Fruit fly (Drosophila melanogaster) whole organism, embryonic: ENCODE measurements around the gene CG1024.

Source experiments
- Adf1 ChIP-seq: fragments of 200-800 bp; sonication (Bioruptor generic); IDR thresholded peaks from 2 replicates; pipeline ENCODE4 v1.3.6; 2022; ENCODE audit warnings: missing biosample characterization, missing genetic modification characterization
- B-H1 ChIP-seq: fragments of 200-800 bp; sonication (Bioruptor generic); IDR thresholded peaks from 3 replicates; pipeline ENCODE4 v1.3.6; 2022; ENCODE audit warnings: missing biosample characterization, missing genetic modification characterization
- Bgb ChIP-seq: fragments of 200-800 bp; sonication (Bioruptor generic); IDR thresholded peaks from 2 replicates; pipeline ENCODE4 v1.3.6; 2022; ENCODE audit warnings: missing biosample characterization, missing genetic modification characterization; ENCODE audit not compliant: partially characterized antibody
- CG10565 ChIP-seq: fragments of 200-800 bp; sonication (Bioruptor generic); optimal IDR thresholded peaks from 3 replicates; lab custom pipeline; 2016; ENCODE audit warnings: missing biosample characterization, mild to moderate bottlenecking, missing genetic modification characterization
- CG1603 ChIP-seq: fragments of 200-800 bp; sonication (Bioruptor generic); optimal IDR thresholded peaks from 2 replicates; lab custom pipeline; 2019; ENCODE audit warnings: missing biosample characterization, mild to moderate bottlenecking, missing genetic modification characterization, moderate library complexity
- CG17186 ChIP-seq: fragments of 200-800 bp; sonication (Bioruptor generic); optimal IDR thresholded peaks from 3 replicates; lab custom pipeline; 2017; ENCODE audit warnings: missing biosample characterization, missing genetic modification reagents, missing genetic modification characterization
- CG17359 ChIP-seq: fragments of 200-800 bp; sonication (Bioruptor generic); optimal IDR thresholded peaks from 3 replicates; lab custom pipeline; 2018; ENCODE audit warnings: missing biosample characterization, mild to moderate bottlenecking, missing genetic modification characterization, moderate library complexity
- CG33557 ChIP-seq: fragments of 200-800 bp; sonication (Bioruptor generic); optimal IDR thresholded peaks from 2 replicates; lab custom pipeline; 2019; ENCODE audit warnings: missing biosample characterization, mild to moderate bottlenecking, missing genetic modification characterization, moderate library complexity
- CG4360 ChIP-seq: fragments of 200-800 bp; sonication (Bioruptor generic); IDR thresholded peaks from 2 replicates; pipeline ENCODE4 v1.3.6; 2022; ENCODE audit warnings: missing biosample characterization, missing genetic modification characterization
- CG4404 ChIP-seq: fragments of 200-800 bp; sonication (Bioruptor generic); IDR thresholded peaks from 2 replicates; pipeline ENCODE4 v1.3.6; 2022; ENCODE audit warnings: missing biosample characterization, missing genetic modification characterization
- CG4730 ChIP-seq: fragments of 200-800 bp; sonication (Bioruptor generic); IDR thresholded peaks from 2 replicates; pipeline ENCODE4 v1.3.6; 2022; ENCODE audit warnings: missing biosample characterization, missing genetic modification characterization
- CG6254 ChIP-seq: fragments of 200-800 bp; sonication (Bioruptor generic); optimal IDR thresholded peaks from 3 replicates; lab custom pipeline; 2017; ENCODE audit warnings: mild to moderate bottlenecking, missing biosample characterization, missing genetic modification reagents, missing genetic modification characterization
- CG8290 ChIP-seq, 3 experiments: fragments of 200-800 bp; sonication (Bioruptor generic); optimal IDR thresholded peaks; 2 replicates each; lab custom pipeline; 2016 to 2019; ENCODE audit warnings: missing biosample characterization in 3 of 3, missing genetic modification characterization in 3 of 3, mild to moderate bottlenecking in 2 of 3, moderate library complexity in 1 of 3
- CG9817 ChIP-seq: fragments of 200-800 bp; sonication (Bioruptor generic); optimal IDR thresholded peaks from 2 replicates; lab custom pipeline; 2018; ENCODE audit warnings: missing biosample characterization, mild to moderate bottlenecking, missing genetic modification characterization, moderate library complexity
- CG9932 ChIP-seq: fragments of 200-800 bp; sonication (Bioruptor generic); IDR thresholded peaks from 2 replicates; pipeline ENCODE4 v1.3.6; 2022; ENCODE audit warnings: missing biosample characterization, missing genetic modification characterization
- Drgx ChIP-seq: fragments of 200-800 bp; sonication (Bioruptor generic); IDR thresholded peaks from 2 replicates; pipeline ENCODE4 v1.3.6; 2022; ENCODE audit warnings: missing biosample characterization, missing genetic modification characterization
- E2f2 ChIP-seq: fragments of 200-800 bp; sonication (Bioruptor generic); IDR thresholded peaks from 2 replicates; pipeline ENCODE4 v1.3.6; 2022; ENCODE audit warnings: missing biosample characterization, missing genetic modification characterization
- Ets97D ChIP-seq: fragments of 200-800 bp; sonication (Bioruptor generic); optimal IDR thresholded peaks from 3 replicates; lab custom pipeline; 2016; ENCODE audit warnings: missing biosample characterization, missing genetic modification characterization
- Hey ChIP-seq: fragments of 200-800 bp; sonication (Bioruptor generic); optimal IDR thresholded peaks from 3 replicates; lab custom pipeline; 2018; ENCODE audit warnings: missing biosample characterization, mild to moderate bottlenecking, missing genetic modification characterization
- Hmx ChIP-seq: fragments of 200-800 bp; sonication (Bioruptor generic); optimal IDR thresholded peaks from 2 replicates; lab custom pipeline; 2016; ENCODE audit warnings: missing biosample characterization, missing genetic modification characterization
- Med ChIP-seq: fragments of 200-800 bp; sonication (Bioruptor generic); peaks from one replicate; lab custom pipeline; 2016; ENCODE audit warnings: missing biosample characterization, missing genetic modification characterization, mild to moderate bottlenecking, inconsistent platforms, moderate library complexity
- Oli ChIP-seq: fragments of 200-800 bp; sonication (Bioruptor generic); optimal IDR thresholded peaks from 2 replicates; lab custom pipeline; 2018; ENCODE audit warnings: missing biosample characterization, mild to moderate bottlenecking, missing genetic modification characterization, moderate library complexity
- abd-A ChIP-seq: fragments of 200-800 bp; sonication (Bioruptor generic); optimal IDR thresholded peaks from 3 replicates; lab custom pipeline; 2019; ENCODE audit warnings: missing biosample characterization, mild to moderate bottlenecking, missing genetic modification characterization, moderate library complexity
- az2 ChIP-seq: fragments of 200-800 bp; sonication (Bioruptor generic); optimal IDR thresholded peaks from 3 replicates; lab custom pipeline; 2016; ENCODE audit warnings: missing biosample characterization, missing genetic modification characterization
- bigmax ChIP-seq: fragments of 200-800 bp; sonication (Bioruptor generic); optimal IDR thresholded peaks from 2 replicates; lab custom pipeline; 2018; ENCODE audit warnings: missing biosample characterization, mild to moderate bottlenecking, missing genetic modification characterization
- cad ChIP-seq: fragments of >200 bp; optimal IDR thresholded peaks from 2 replicates; lab custom pipeline; 2017; ENCODE audit warnings: missing biosample characterization, missing genetic modification characterization
- cg ChIP-seq: fragments of 200-800 bp; sonication (Bioruptor generic); optimal IDR thresholded peaks from 3 replicates; lab custom pipeline; 2019; ENCODE audit warnings: missing biosample characterization, mild to moderate bottlenecking, missing genetic modification characterization, moderate library complexity
- chinmo ChIP-seq: fragments of 200-800 bp; sonication (Bioruptor generic); IDR thresholded peaks from 4 replicates; pipeline ENCODE4 v1.3.6; 2022; ENCODE audit warnings: missing biosample characterization, missing genetic modification characterization; ENCODE audit not compliant: partially characterized antibody
- cwo ChIP-seq: fragments of 200-800 bp; sonication (Bioruptor generic); optimal IDR thresholded peaks from 3 replicates; lab custom pipeline; 2017; ENCODE audit warnings: missing biosample characterization, missing genetic modification characterization, mild to moderate bottlenecking, moderate library complexity, missing genetic modification reagents
- dysf ChIP-seq: fragments of 200-800 bp; sonication (Bioruptor generic); IDR thresholded peaks from 3 replicates; pipeline ENCODE4 v1.3.6; 2022; ENCODE audit warnings: missing biosample characterization, missing genetic modification characterization
- fd96Cb ChIP-seq: fragments of 200-800 bp; sonication (Bioruptor generic); optimal IDR thresholded peaks from 2 replicates; lab custom pipeline; 2018; ENCODE audit warnings: missing biosample characterization, mild to moderate bottlenecking, missing genetic modification characterization, moderate library complexity
- ftz-f1 ChIP-seq: fragments of 200-800 bp; sonication (Bioruptor generic); optimal IDR thresholded peaks from 2 replicates; lab custom pipeline; 2016; ENCODE audit warnings: missing biosample characterization, missing genetic modification characterization
- gem ChIP-seq: fragments of 200-800 bp; sonication (Bioruptor generic); optimal IDR thresholded peaks from 2 replicates; lab custom pipeline; 2019; ENCODE audit warnings: missing biosample characterization, mild to moderate bottlenecking, missing genetic modification characterization, moderate library complexity
- luna ChIP-seq: fragments of 200-800 bp; sonication (Bioruptor generic); optimal IDR thresholded peaks from 2 replicates; lab custom pipeline; 2016; ENCODE audit warnings: missing biosample characterization, missing genetic modification characterization
- maf-S ChIP-seq: fragments of 200-800 bp; sonication (Bioruptor generic); optimal IDR thresholded peaks from 2 replicates; lab custom pipeline; 2016; ENCODE audit warnings: missing biosample characterization, missing genetic modification characterization
- nmo ChIP-seq: fragments of 200-800 bp; sonication (Bioruptor generic); optimal IDR thresholded peaks from 2 replicates; lab custom pipeline; 2018; ENCODE audit warnings: missing biosample characterization, mild to moderate bottlenecking, missing genetic modification characterization, moderate library complexity
- pros ChIP-seq: fragments of 200-800 bp; sonication (Bioruptor generic); optimal IDR thresholded peaks from 3 replicates; lab custom pipeline; 2019; ENCODE audit warnings: missing biosample characterization, mild to moderate bottlenecking, missing genetic modification characterization, moderate library complexity
- pum ChIP-seq: fragments of 200-800 bp; sonication (Bioruptor generic); optimal IDR thresholded peaks from 2 replicates; lab custom pipeline; 2016; ENCODE audit warnings: missing biosample characterization, missing genetic modification characterization
- repo ChIP-seq: fragments of 200-800 bp; sonication (Bioruptor generic); optimal IDR thresholded peaks from 2 replicates; lab custom pipeline; 2016; ENCODE audit warnings: missing biosample characterization, missing genetic modification characterization
- sc ChIP-seq, 3 experiments: fragments of >200 bp in 2 of 3; fragments of 200-800 bp in 1 of 3; sonication (Bioruptor generic) in 1 of 3; optimal IDR thresholded peaks; 2 replicates in 2 of 3; 3 replicates in 1 of 3; lab custom pipeline; 2017; ENCODE audit warnings: mild to moderate bottlenecking in 1 of 3, missing biosample characterization in 1 of 3, missing genetic modification characterization in 1 of 3, missing genetic modification reagents in 1 of 3
- sens ChIP-seq: fragments of 200-800 bp; sonication (Bioruptor generic); peaks from one replicate; lab custom pipeline; 2016; ENCODE audit warnings: missing biosample characterization, missing genetic modification characterization
- seq ChIP-seq: fragments of 200-800 bp; sonication (Bioruptor generic); IDR thresholded peaks from 2 replicates; pipeline ENCODE4 v1.3.6; 2022; ENCODE audit warnings: missing biosample characterization, missing genetic modification characterization
- tll ChIP-seq, 2 experiments: fragments of 200-800 bp in 1 of 2; fragments of >200 bp in 1 of 2; sonication (Bioruptor generic) in 1 of 2; optimal IDR thresholded peaks; 2 replicates each; lab custom pipeline; 2017 to 2019; ENCODE audit warnings: missing biosample characterization in 2 of 2, missing genetic modification characterization in 2 of 2, mild to moderate bottlenecking in 1 of 2, moderate library complexity in 1 of 2
- zfh1 ChIP-seq: fragments of 200-800 bp; sonication (Bioruptor generic); IDR thresholded peaks from 3 replicates; pipeline ENCODE4 v1.3.6; 2022; ENCODE audit warnings: missing biosample characterization, missing genetic modification characterization

The CG1024 gene

DNA sequence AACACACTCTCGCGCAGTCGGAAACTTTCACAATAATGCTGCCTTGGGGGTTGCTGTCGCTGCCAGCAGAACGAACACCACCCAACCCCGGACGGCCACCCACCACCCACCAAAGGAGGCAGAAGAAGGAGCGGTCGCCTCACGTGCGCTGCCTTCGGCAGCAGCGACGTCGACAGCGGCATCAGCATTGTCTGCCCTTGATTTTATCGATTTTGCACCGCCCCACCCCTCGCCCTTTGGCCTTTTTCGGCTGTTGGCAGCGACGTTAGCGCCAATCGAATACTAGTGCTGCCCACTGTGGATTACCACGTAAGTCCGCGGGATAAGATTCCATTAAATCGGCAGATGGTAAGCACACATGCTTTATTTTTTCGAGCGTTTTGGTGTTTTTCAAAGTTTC lies 39.0 kb upstream of the CG1024 start (continued):
- TF ChIP-seq ftz-f1 (peak; percentile 74), Med (GFP tag; lab: Kevin White, UChicago) (peak; percentile 61), maf-S (GFP tag; lab: Kevin White, UChicago) (no peak), Bgb (GFP tag; lab: Robert Waterston, UW) (no peak; the same call in 1 of the 2 replicates), CG4404 (GFP tag; lab: Robert Waterston, UW) (no peak), CG4360 (GFP tag; lab: Robert Waterston, UW) (no peak), CG17186 (GFP tag; lab: Kevin White, UChicago) (no peak), bigmax (GFP tag; lab: Kevin White, UChicago) (no peak), sc (optimal IDR thresholded peaks at IDR 0.05; lab: Kevin White, UChicago) (no peak), sc (GFP tag; optimal IDR thresholded peaks at IDR 0.05; lab: Kevin White, UChicago) (no peak), Drgx (GFP tag; lab: Robert Waterston, UW) (no peak), CG10565 (GFP tag; lab: Kevin White, UChicago) (no peak), cwo (GFP tag; lab: Kevin White, UChicago) (peak; percentile 87), abd-A (peak; percentile 66), luna (no peak), CG9932 (GFP tag; lab: Robert Waterston, UW) (0 out of 2 replicates have a peak, but pooled peaks have one; percentile 32), CG6254 (GFP tag; lab: Kevin White, UChicago) (no peak), az2 (no peak), CG4730 (GFP tag; lab: Robert Waterston, UW) (no peak), B-H1 (GFP tag; lab: Robert Waterston, UW) (no peak), chinmo (0 out of 4 replicates have a peak, but pooled peaks have one; percentile 64), sens (GFP tag; lab: Kevin White, UChicago) (peak; percentile 22), pros (GFP tag; lab: Kevin White, UChicago) (peak; percentile 13), seq (GFP tag; lab: Robert Waterston, UW) (peak; percentile 25; the same call in 1 of the 2 replicates), cg (peak; percentile 6), cad (GFP tag; lab: Kevin White, UChicago) (no peak), Adf1 (GFP tag; lab: Robert Waterston, UW) (peak; percentile 96), zfh1 (GFP tag; lab: Robert Waterston, UW) (no peak), repo (no peak), CG33557 (GFP tag; lab: Kevin White, UChicago) (no peak), CG1603 (tag; lab: Kevin White, UChicago) (no peak), nmo (GFP tag; lab: Kevin White, UChicago) (no peak), Hmx (no peak), E2f2 (no peak), Oli (tag; lab: Kevin White, UChicago) (no peak), gem (no peak), CG8290 (GFP tag; optimal IDR thresholded peaks at IDR 0.05; lab: Kevin White, UChicago) (no peak), CG8290 (tag; optimal IDR thresholded peaks at IDR 0.05; lab: Kevin White, UChicago) (peak in 1 of 2 experiments; percentile 11), CG17359 (tag; lab: Kevin White, UChicago) (no peak), CG9817 (no peak), fd96Cb (tag; lab: Kevin White, UChicago) (no peak), tll (GFP tag; optimal IDR thresholded peaks at IDR 0.05; lab: Kevin White, UChicago) (no peak), pum (GFP tag; lab: Kevin White, UChicago) (no peak), Hey (tag; lab: Kevin White, UChicago) (no peak), Ets97D (GFP tag; lab: Kevin White, UChicago) (no peak), dysf (GFP tag; lab: Robert Waterston, UW) (0 out of 3 replicates have a peak, but pooled peaks have one; percentile 10)
